Worm (Caenorhabditis elegans): ENCODE data around the gene T13A10.2.
"Not testable (repeated sequence)": the region's sequence is repeated elsewhere in the genome, so short reads cannot be mapped to it uniquely, and the experiment has no call there.

The T13A10.2 gene

DNA sequence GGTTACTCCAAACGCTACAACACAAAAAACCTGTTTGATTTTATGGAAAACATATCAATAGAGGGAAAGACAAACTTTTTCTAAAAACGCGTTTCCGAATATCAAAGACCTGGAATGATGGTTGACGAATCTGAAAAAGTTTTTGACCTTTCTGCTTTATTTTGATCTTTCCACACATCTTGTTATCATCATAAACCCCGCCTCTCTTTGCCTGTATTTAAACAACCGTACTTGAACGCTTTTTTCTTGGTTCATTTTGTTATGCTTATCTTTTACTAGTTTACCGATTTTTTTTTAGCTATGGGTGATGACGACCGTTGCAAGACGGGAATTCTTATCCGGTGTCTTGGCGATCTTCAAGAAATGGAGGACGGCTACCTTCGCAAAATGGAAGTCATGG lies at the start of gene T13A10.2:
TSS of gene T13A10.2 (plus strand) at position 301 of the 400 bp plus-strand sequence.
- TF ChIP-seq aly-2 (tag; optimal IDR thresholded peaks at IDR 0.05); dpl-1 (GFP tag; optimal IDR thresholded peaks at IDR 0.05); nhr-84 (tag; optimal IDR thresholded peaks at IDR 0.05): not testable (repeated sequence)

DNA sequence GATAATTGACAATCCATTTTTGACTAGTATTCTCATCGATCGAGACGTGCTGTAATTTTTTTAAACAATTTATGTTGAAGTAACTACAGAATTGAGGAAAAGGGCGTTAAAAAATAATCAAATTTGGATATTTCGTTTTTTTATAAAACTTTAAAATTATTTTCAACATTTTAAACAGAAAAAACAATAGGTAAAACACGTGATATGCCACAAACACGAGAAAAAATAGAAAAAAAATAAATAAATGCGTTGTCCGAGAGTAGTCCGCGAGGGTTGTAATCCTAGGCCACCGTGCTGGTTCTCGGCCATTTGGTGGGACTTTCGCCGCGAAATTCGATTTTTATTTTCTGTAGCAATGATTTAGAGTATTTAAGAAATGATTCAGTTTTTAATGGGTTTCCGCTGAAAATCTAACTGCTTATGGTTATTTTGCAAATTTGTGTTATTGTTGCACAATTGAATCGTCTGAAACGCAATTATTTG lies 46.8 kb upstream of the T13A10.2 start, which contains the start of gene C49A9.10:
TSS of gene C49A9.10 (minus strand) at position 51 of the 483 bp plus-strand sequence.
- peak; percentile 92 for TF ChIP-seq swsn-7 (tag; optimal IDR thresholded peaks at IDR 0.05)
- peak; percentile 95 to 97 (median 97) for TF ChIP-seq dpl-1 (GFP tag; optimal IDR thresholded peaks at IDR 0.05)
- TF ChIP-seq alr-1 (tag; optimal IDR thresholded peaks at IDR 0.05; ENCODE audit: borderline replicate concordance): no peak
- no peak for TF ChIP-seq pqm-1 (tag; optimal IDR thresholded peaks at IDR 0.05)
- peak; percentile 53 for TF ChIP-seq jun-1 (tag; optimal IDR thresholded peaks at IDR 0.05)
- TF ChIP-seq nhr-77 (tag; optimal IDR thresholded peaks at IDR 0.05): peak; percentile 2
- TF ChIP-seq unc-86 (tag; optimal IDR thresholded peaks at IDR 0.05): peak; percentile 88
- TF ChIP-seq tlp-1 (tag; optimal IDR thresholded peaks at IDR 0.05): no peak
- TF ChIP-seq unc-30 (tag; optimal IDR thresholded peaks at IDR 0.05): no peak
- TF ChIP-seq mep-1 (tag; optimal IDR thresholded peaks at IDR 0.05): peak; percentile 84
- TF ChIP-seq nhr-11 (tag; optimal IDR thresholded peaks at IDR 0.05): peak; percentile 28
- TF ChIP-seq efl-3 (GFP tag; optimal IDR thresholded peaks at IDR 0.05): peak; percentile 45
- TF ChIP-seq elt-3 (tag; optimal IDR thresholded peaks at IDR 0.05): peak in 3 of 6 experiments; percentile 5 to 76 (median 21)
- no peak for TF ChIP-seq ceh-63 (GFP tag; optimal IDR thresholded peaks at IDR 0.05)
- TF ChIP-seq ceh-90 (tag; optimal IDR thresholded peaks at IDR 0.05): peak; percentile 98
- TF ChIP-seq rnt-1 (tag; optimal IDR thresholded peaks at IDR 0.05): peak; percentile 100
- TF ChIP-seq nhr-47 (tag; optimal IDR thresholded peaks at IDR 0.05): peak; percentile 97
- TF ChIP-seq sox-4 (tag; optimal IDR thresholded peaks at IDR 0.05): peak; percentile 97
- peak; percentile 58 for TF ChIP-seq F16B12.6 (tag; optimal IDR thresholded peaks at IDR 0.05)
- peak; percentile 58 for TF ChIP-seq vab-15 (tag; optimal IDR thresholded peaks at IDR 0.05)
- TF ChIP-seq ztf-11 (tag; optimal IDR thresholded peaks at IDR 0.05): peak in 1 of 2 experiments; percentile 98
- TF ChIP-seq mab-9 (GFP tag; IDR thresholded peaks at IDR 0.05): peak; percentile 89
- peak; percentile 80 for TF ChIP-seq ceh-88 (GFP tag; IDR thresholded peaks at IDR 0.05)
- TF ChIP-seq blmp-1 (tag; optimal IDR thresholded peaks at IDR 0.05): peak; percentile 27
- TF ChIP-seq efl-1 (optimal IDR thresholded peaks at IDR 0.05): peak; percentile 98 to 99
- peak; percentile 98 to 100 for TF ChIP-seq efl-1 (GFP tag; optimal IDR thresholded peaks at IDR 0.05 in 1 of 2)
- peak; percentile 63 for TF ChIP-seq C16A3.4 (tag; optimal IDR thresholded peaks at IDR 0.05)
- peak; percentile 42 for TF ChIP-seq ztf-4 (tag; optimal IDR thresholded peaks at IDR 0.05)
- peak; percentile 58 for TF ChIP-seq fos-1 (tag; optimal IDR thresholded peaks at IDR 0.05)
- TF ChIP-seq egl-27 (tag; optimal IDR thresholded peaks at IDR 0.05): no peak
- peak; percentile 85 for TF ChIP-seq isw-1 (GFP tag; IDR thresholded peaks at IDR 0.05)
- peak; percentile 88 for TF ChIP-seq Y116A8C.19 (tag; optimal IDR thresholded peaks at IDR 0.05; ENCODE audit: borderline replicate concordance)
- TF ChIP-seq ceh-8 (GFP tag; optimal IDR thresholded peaks at IDR 0.05): peak; percentile 82
- no peak for TF ChIP-seq nhr-237 (tag; optimal IDR thresholded peaks at IDR 0.05)
- no peak for TF ChIP-seq nhr-28 (tag; optimal IDR thresholded peaks at IDR 0.05)
- peak; percentile 80 for TF ChIP-seq zip-4 (GFP tag; optimal IDR thresholded peaks at IDR 0.05)
- TF ChIP-seq lin-35 (GFP tag; optimal IDR thresholded peaks at IDR 0.05): peak; percentile 98
- peak; percentile 88 for TF ChIP-seq unc-130 (tag; optimal IDR thresholded peaks at IDR 0.05)
- TF ChIP-seq fkh-10 (GFP tag; optimal IDR thresholded peaks at IDR 0.05): no peak
- no peak for TF ChIP-seq zag-1 (tag; optimal IDR thresholded peaks at IDR 0.05)
- TF ChIP-seq mef-2 (tag; optimal IDR thresholded peaks at IDR 0.05): peak; percentile 41
- peak; percentile 47 for TF ChIP-seq hpl-2 (GFP tag; optimal IDR thresholded peaks at IDR 0.05)
- peak; percentile 93 for TF ChIP-seq C04F5.9 (tag; optimal IDR thresholded peaks at IDR 0.05)
- peak; percentile 61 for TF ChIP-seq C34B4.2 (tag; optimal IDR thresholded peaks at IDR 0.05)
- TF ChIP-seq aha-1 (tag; optimal IDR thresholded peaks at IDR 0.05): peak; percentile 8
- TF ChIP-seq xbp-1 (tag; optimal IDR thresholded peaks at IDR 0.05): peak; percentile 92
- no peak for TF ChIP-seq pag-3 (tag; optimal IDR thresholded peaks at IDR 0.05; ENCODE audit: borderline replicate concordance, insufficient read depth)
- TF ChIP-seq lsy-2 (tag; optimal IDR thresholded peaks at IDR 0.05): peak; percentile 88 to 90
- peak; percentile 70 for TF ChIP-seq snpc-4 (tag; optimal IDR thresholded peaks at IDR 0.05)
